Worm (Caenorhabditis elegans) whole organism, young adult: ENCODE data around the gene pssy-1.

ENCODE experiments used
- Y53G8AR.9 ChIP-seq: fragments of 200-800 bp; sonication (Bioruptor generic); conservative IDR thresholded peaks from 2 replicates; pipeline ENCODE4 v1.3.6; 2022; ENCODE audit warnings: missing genetic modification reagents, missing genetic modification characterization, missing compliant biosample characterization
- lsy-27 ChIP-seq: sonication (generic microtip); optimal IDR thresholded peaks from 2 replicates; lab custom pipeline; 2017; ENCODE audit warnings: missing genetic modification characterization, mild to moderate bottlenecking, missing compliant biosample characterization, antibody characterized with exemption, missing genotype, borderline replicate concordance; ENCODE audit not compliant: insufficient read depth
- madf-10 ChIP-seq: sonication (generic microtip); optimal IDR thresholded peaks from 2 replicates; lab custom pipeline; 2016; ENCODE audit warnings: mild to moderate bottlenecking, missing genetic modification characterization, missing compliant biosample characterization
- snpc-3.4 ChIP-seq: sonication (generic microtip); optimal IDR thresholded peaks from 2 replicates; lab custom pipeline; 2017; ENCODE audit warnings: missing genetic modification characterization, mild to moderate bottlenecking, missing compliant biosample characterization, antibody characterized with exemption, moderate library complexity, missing genotype, missing genetic modification reagents

- TF ChIP-seq lsy-27 (tag; lab: Kevin White, UChicago): no peak
- no peak for TF ChIP-seq madf-10 (tag; lab: Kevin White, UChicago)
- no peak for TF ChIP-seq snpc-3.4 (tag; lab: Kevin White, UChicago)
- no peak for TF ChIP-seq Y53G8AR.9
These were observed 44.6 kb downstream of the pssy-1 start for ce11 chrX:10009985-10010384.
